Fruit fly (Drosophila melanogaster) whole organism, embryonic: ENCODE results near the gene trbl.

ENCODE experiments used
- Adf1 ChIP-seq: fragments of 200-800 bp; sonication (Bioruptor generic); IDR thresholded peaks from 2 replicates; pipeline ENCODE4 v1.3.6; 2022; ENCODE audit warnings: missing biosample characterization, missing genetic modification characterization
- B-H1 ChIP-seq: fragments of 200-800 bp; sonication (Bioruptor generic); IDR thresholded peaks from 3 replicates; pipeline ENCODE4 v1.3.6; 2022; ENCODE audit warnings: missing biosample characterization, missing genetic modification characterization
- BEAF-32 ChIP-seq: fragments of 200-800 bp; sonication (Bioruptor generic); optimal IDR thresholded peaks from 3 replicates; lab custom pipeline; 2017; ENCODE audit warnings: missing biosample characterization, missing genetic modification characterization, mild to moderate bottlenecking, moderate library complexity, missing genetic modification reagents
- Bgb ChIP-seq: fragments of 200-800 bp; sonication (Bioruptor generic); IDR thresholded peaks from 2 replicates; pipeline ENCODE4 v1.3.6; 2022; ENCODE audit warnings: missing biosample characterization, missing genetic modification characterization; ENCODE audit not compliant: partially characterized antibody
- Bteb2 ChIP-seq: fragments of 200-800 bp; sonication (Bioruptor generic); optimal IDR thresholded peaks from 2 replicates; lab custom pipeline; 2016; ENCODE audit warnings: missing biosample characterization, missing genetic modification characterization
- C15 ChIP-seq: fragments of 200-800 bp; sonication (Bioruptor generic); IDR thresholded peaks from 3 replicates; pipeline ENCODE4 v1.3.6; 2022; ENCODE audit warnings: missing biosample characterization, missing genetic modification characterization
- CG10267 ChIP-seq: fragments of 200-800 bp; sonication (Bioruptor generic); optimal IDR thresholded peaks from 2 replicates; lab custom pipeline; 2018; ENCODE audit warnings: missing biosample characterization, mild to moderate bottlenecking, missing genetic modification characterization, moderate library complexity
- CG12659 ChIP-seq: fragments of 200-800 bp; sonication (Bioruptor generic); optimal IDR thresholded peaks from 3 replicates; lab custom pipeline; 2017; ENCODE audit warnings: mild to moderate bottlenecking, missing biosample characterization, missing genetic modification reagents, missing genetic modification characterization
- CG15011 ChIP-seq: fragments of 200-800 bp; sonication (Bioruptor generic); optimal IDR thresholded peaks from 3 replicates; lab custom pipeline; 2018; ENCODE audit warnings: missing biosample characterization, mild to moderate bottlenecking, missing genetic modification characterization
- CG15479 ChIP-seq: fragments of 200-800 bp; sonication (Bioruptor generic); optimal IDR thresholded peaks from 3 replicates; lab custom pipeline; 2019; ENCODE audit warnings: missing biosample characterization, mild to moderate bottlenecking, missing genetic modification characterization, moderate library complexity
- CG2116 ChIP-seq: fragments of 200-800 bp; sonication (Bioruptor generic); optimal IDR thresholded peaks from 3 replicates; lab custom pipeline; 2018; ENCODE audit warnings: missing biosample characterization, mild to moderate bottlenecking, missing genetic modification characterization
- CG2712 ChIP-seq: fragments of 200-800 bp; optimal IDR thresholded peaks from 3 replicates; lab custom pipeline; 2019; ENCODE audit warnings: missing biosample characterization, mild to moderate bottlenecking, missing genetic modification characterization, moderate library complexity
- CG30020 ChIP-seq: fragments of 200-800 bp; optimal IDR thresholded peaks from 2 replicates; lab custom pipeline; 2019; ENCODE audit warnings: missing biosample characterization, mild to moderate bottlenecking, missing genetic modification characterization, moderate library complexity
- CG34224 ChIP-seq: fragments of 200-800 bp; sonication (Bioruptor generic); IDR thresholded peaks from 3 replicates; pipeline ENCODE4 v1.3.6; 2022; ENCODE audit warnings: missing biosample characterization, missing genetic modification characterization; ENCODE audit not compliant: partially characterized antibody
- CG4617 ChIP-seq: fragments of 200-800 bp; sonication (Bioruptor generic); optimal IDR thresholded peaks from 3 replicates; lab custom pipeline; 2016; ENCODE audit warnings: missing biosample characterization, missing genetic modification characterization, borderline replicate concordance
- CG4730 ChIP-seq: fragments of 200-800 bp; sonication (Bioruptor generic); IDR thresholded peaks from 2 replicates; pipeline ENCODE4 v1.3.6; 2022; ENCODE audit warnings: missing biosample characterization, missing genetic modification characterization
- CG8944 ChIP-seq: fragments of 200-800 bp; sonication (Bioruptor generic); optimal IDR thresholded peaks from 3 replicates; lab custom pipeline; 2016; ENCODE audit warnings: missing biosample characterization, missing genetic modification characterization
- CG9797 ChIP-seq: fragments of 200-800 bp; sonication (Bioruptor generic); optimal IDR thresholded peaks from 3 replicates; lab custom pipeline; 2018; ENCODE audit warnings: missing biosample characterization, mild to moderate bottlenecking, missing genetic modification characterization
- Dp ChIP-seq: fragments of 200-800 bp; sonication (Bioruptor generic); optimal IDR thresholded peaks from 2 replicates; lab custom pipeline; 2018; ENCODE audit warnings: missing biosample characterization, mild to moderate bottlenecking, missing genetic modification characterization, moderate library complexity
- Dref ChIP-seq: fragments of 200-800 bp; sonication (Bioruptor generic); IDR thresholded peaks from 2 replicates; pipeline ENCODE4 v1.3.6; 2022; ENCODE audit warnings: missing biosample characterization, missing genetic modification characterization
- E2f2 ChIP-seq: fragments of 200-800 bp; sonication (Bioruptor generic); IDR thresholded peaks from 2 replicates; pipeline ENCODE4 v1.3.6; 2022; ENCODE audit warnings: missing biosample characterization, missing genetic modification characterization
- Gsc ChIP-seq: fragments of 200-800 bp; sonication (Bioruptor generic); IDR thresholded peaks from 2 replicates; pipeline ENCODE4 v1.3.6; 2022; ENCODE audit warnings: missing biosample characterization, missing genetic modification characterization
- Hand ChIP-seq: fragments of 200-800 bp; sonication (Bioruptor generic); optimal IDR thresholded peaks from 2 replicates; lab custom pipeline; 2017; ENCODE audit warnings: mild to moderate bottlenecking, missing biosample characterization, missing genetic modification reagents, missing genetic modification characterization
- Hr3 ChIP-seq: fragments of 200-800 bp; sonication (Bioruptor generic); optimal IDR thresholded peaks from 3 replicates; lab custom pipeline; 2016; ENCODE audit warnings: missing biosample characterization, missing genetic modification characterization
- MBD-R2 ChIP-seq: fragments of 200-800 bp; sonication (Bioruptor generic); IDR thresholded peaks from 2 replicates; pipeline ENCODE4 v1.3.6; 2022; ENCODE audit warnings: missing biosample characterization, missing genetic modification characterization
- MESR4 ChIP-seq: fragments of 200-800 bp; sonication (Bioruptor generic); optimal IDR thresholded peaks from 2 replicates; lab custom pipeline; 2018; ENCODE audit warnings: missing biosample characterization, mild to moderate bottlenecking, missing genetic modification characterization, moderate library complexity
- Sry-δ ChIP-seq: fragments of 200-800 bp; sonication (Bioruptor generic); optimal IDR thresholded peaks from 2 replicates; lab custom pipeline; 2016; ENCODE audit warnings: missing biosample characterization, missing genetic modification characterization
- ab ChIP-seq: fragments of 200-800 bp; sonication (Bioruptor generic); optimal IDR thresholded peaks from 2 replicates; lab custom pipeline; 2016; ENCODE audit warnings: missing biosample characterization, missing genetic modification characterization
- ac ChIP-seq: fragments of 200-800 bp; sonication (Bioruptor generic); optimal IDR thresholded peaks from 3 replicates; lab custom pipeline; 2017; ENCODE audit warnings: missing biosample characterization, mild to moderate bottlenecking, missing genetic modification characterization
- bbx ChIP-seq: fragments of 200-800 bp; sonication (Bioruptor generic); IDR thresholded peaks from 2 replicates; pipeline ENCODE4 v1.3.6; 2022; ENCODE audit warnings: missing biosample characterization, missing genetic modification characterization; ENCODE audit not compliant: partially characterized antibody
- chif ChIP-seq, 2 experiments: fragments of 200-800 bp; sonication (Bioruptor generic); optimal IDR thresholded peaks; 3 replicates each; lab custom pipeline; 2016; ENCODE audit warnings: missing biosample characterization in 2 of 2, missing genetic modification characterization in 2 of 2
- chinmo ChIP-seq: fragments of 200-800 bp; sonication (Bioruptor generic); IDR thresholded peaks from 4 replicates; pipeline ENCODE4 v1.3.6; 2022; ENCODE audit warnings: missing biosample characterization, missing genetic modification characterization; ENCODE audit not compliant: partially characterized antibody
- chn ChIP-seq: fragments of 200-800 bp; sonication (Bioruptor generic); optimal IDR thresholded peaks from 2 replicates; lab custom pipeline; 2016; ENCODE audit warnings: missing biosample characterization, missing genetic modification characterization
- crp ChIP-seq, 2 experiments: fragments of 200-800 bp; sonication (Bioruptor generic); optimal IDR thresholded peaks; 2 replicates in 1 of 2; 3 replicates in 1 of 2; lab custom pipeline; 2017; ENCODE audit warnings: missing biosample characterization in 2 of 2, missing genetic modification characterization in 2 of 2, mild to moderate bottlenecking in 1 of 2, moderate library complexity in 1 of 2
- gfzf ChIP-seq: fragments of 200-800 bp; sonication (Bioruptor generic); optimal IDR thresholded peaks from 2 replicates; lab custom pipeline; 2016; ENCODE audit warnings: missing biosample characterization, mild to moderate bottlenecking, missing genetic modification characterization, moderate library complexity
- lola ChIP-seq, 3 experiments: fragments of >200 bp in 2 of 3; fragments of 200-800 bp in 1 of 3; sonication (Bioruptor generic) in 1 of 3; optimal IDR thresholded peaks; 2 replicates each; lab custom pipeline; 2017 to 2019; ENCODE audit warnings: missing biosample characterization in 3 of 3, missing genetic modification characterization in 3 of 3, mild to moderate bottlenecking in 1 of 3, moderate library complexity in 1 of 3
- nmo ChIP-seq: fragments of 200-800 bp; sonication (Bioruptor generic); optimal IDR thresholded peaks from 2 replicates; lab custom pipeline; 2018; ENCODE audit warnings: missing biosample characterization, mild to moderate bottlenecking, missing genetic modification characterization, moderate library complexity
- p53 ChIP-seq: fragments of 200-800 bp; sonication (Bioruptor generic); optimal IDR thresholded peaks from 2 replicates; lab custom pipeline; 2016; ENCODE audit warnings: missing biosample characterization, missing genetic modification characterization
- pfk ChIP-seq: fragments of 200-800 bp; sonication (Bioruptor generic); optimal IDR thresholded peaks from 2 replicates; lab custom pipeline; 2018; ENCODE audit warnings: missing biosample characterization, mild to moderate bottlenecking, missing genetic modification characterization, moderate library complexity
- pros ChIP-seq: fragments of 200-800 bp; sonication (Bioruptor generic); optimal IDR thresholded peaks from 3 replicates; lab custom pipeline; 2019; ENCODE audit warnings: missing biosample characterization, mild to moderate bottlenecking, missing genetic modification characterization, moderate library complexity
- pzg ChIP-seq: fragments of 200-800 bp; sonication (Bioruptor generic); optimal IDR thresholded peaks from 3 replicates; lab custom pipeline; 2018; ENCODE audit warnings: missing biosample characterization, mild to moderate bottlenecking, missing genetic modification characterization, moderate library complexity
- sd ChIP-seq: fragments of 200-800 bp; sonication (Bioruptor generic); optimal IDR thresholded peaks from 3 replicates; lab custom pipeline; 2018; ENCODE audit warnings: missing biosample characterization, mild to moderate bottlenecking, missing genetic modification characterization, moderate library complexity
- slou ChIP-seq: fragments of 200-800 bp; sonication (Bioruptor generic); optimal IDR thresholded peaks from 3 replicates; lab custom pipeline; 2016; ENCODE audit warnings: missing biosample characterization, missing genetic modification characterization
- trem ChIP-seq: fragments of 200-800 bp; optimal IDR thresholded peaks from 3 replicates; lab custom pipeline; 2019; ENCODE audit warnings: missing biosample characterization, mild to moderate bottlenecking, missing genetic modification characterization, moderate library complexity
- vfl ChIP-seq: fragments of 200-800 bp; sonication (Bioruptor generic); optimal IDR thresholded peaks from 2 replicates; lab custom pipeline; 2016; ENCODE audit warnings: missing biosample characterization, missing genetic modification characterization

Gene trbl

DNA sequence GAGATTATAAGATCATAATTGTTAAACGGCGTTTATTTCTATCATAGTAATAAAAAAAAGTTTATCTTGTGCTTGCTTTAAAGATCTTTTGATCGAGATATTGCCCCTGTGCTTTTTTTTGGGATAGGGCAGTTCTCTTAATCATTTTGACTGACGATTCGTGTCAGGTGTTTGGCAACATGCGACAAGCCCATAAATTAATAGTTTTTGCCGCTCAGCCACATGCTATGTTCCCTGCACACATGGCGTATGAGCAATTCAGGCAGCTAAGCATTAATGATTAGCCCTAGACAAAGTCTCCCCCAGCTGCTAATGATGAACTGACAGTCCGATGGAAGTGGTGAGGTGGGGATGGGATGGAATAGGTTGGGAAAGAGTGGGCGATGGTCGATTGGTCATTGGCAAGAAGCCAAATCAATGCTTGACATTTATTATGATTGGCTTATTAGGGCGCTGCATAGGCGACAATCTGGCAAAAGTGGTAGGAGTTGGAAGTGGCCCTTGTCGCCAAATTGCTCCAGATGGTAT, 39.6 kb upstream of the trbl start (continued):
- no peak for TF ChIP-seq Adf1 (GFP tag; lab: Robert Waterston, UW)
- TF ChIP-seq nmo (GFP tag; lab: Kevin White, UChicago), result no peak
- no peak for TF ChIP-seq slou

DNA sequence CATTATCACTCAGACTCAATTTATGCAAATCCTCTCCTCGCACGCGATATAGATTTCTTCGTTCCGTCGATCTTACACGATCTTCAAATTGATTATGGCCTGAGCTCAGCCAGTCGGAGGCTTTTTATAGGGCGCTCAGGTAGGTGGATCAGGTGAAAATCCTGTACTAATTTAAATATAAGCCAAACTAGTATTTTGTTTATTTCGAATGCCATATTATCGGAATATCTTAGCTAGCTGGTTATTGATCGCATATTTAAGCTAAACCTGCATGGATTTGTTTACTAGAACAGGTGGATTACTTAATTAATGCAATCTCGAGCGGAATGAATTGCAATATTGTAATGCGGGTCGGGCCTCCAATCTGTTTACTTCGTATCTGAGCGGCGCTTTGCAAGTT, 38.4 kb upstream of the trbl start, which contains the start of gene Hpd:
TSS of gene Hpd (minus strand) at position 101 of the 400 bp plus-strand sequence.
- no peak for TF ChIP-seq Hr3 (GFP tag; lab: Kevin White, UChicago)
- no peak for TF ChIP-seq B-H1 (GFP tag; lab: Robert Waterston, UW)
- 0 out of 4 replicates have a peak, but pooled peaks have one; percentile 8 for TF ChIP-seq chinmo
- no peak for TF ChIP-seq CG15479 (GFP tag; lab: Kevin White, UChicago)
- TF ChIP-seq, all 482 proteins: peak for 1

DNA sequence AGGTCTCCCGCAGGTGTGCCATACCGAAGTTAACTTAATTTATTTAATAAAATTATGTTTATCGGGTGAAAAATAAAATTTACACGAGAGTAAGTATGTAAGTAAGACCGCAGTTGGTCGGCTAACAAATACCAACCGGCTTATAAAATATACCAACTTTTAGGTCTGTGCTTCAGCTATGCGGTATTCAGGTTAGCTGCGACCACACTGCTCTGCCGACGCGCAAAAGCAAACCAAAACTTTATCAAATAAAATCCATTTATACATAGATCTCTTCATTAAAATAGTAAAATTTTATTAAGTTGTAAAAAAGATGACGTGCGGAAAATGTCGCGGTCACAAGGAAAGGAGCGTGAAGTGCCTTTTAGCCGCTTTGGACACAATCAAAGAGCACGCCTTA, 34.7 kb upstream of the trbl start, which contains the start of the genes mRpL15 and CtIP:
TSS of gene mRpL15 (minus strand) at position 141 of the 400 bp plus-strand sequence.
TSS of gene CtIP (plus strand) at position 182 of the 400 bp plus-strand sequence.
- TF ChIP-seq ab (GFP tag; lab: Kevin White, UChicago) (no peak), chn (GFP tag; lab: Kevin White, UChicago) (no peak), Dref (GFP tag; lab: Robert Waterston, UW) (peak; percentile 35; the same call in 1 of the 2 replicates), BEAF-32 (GFP tag; lab: Kevin White, UChicago) (peak; percentile 43), CG15011 (GFP tag; lab: Kevin White, UChicago) (no peak), MESR4 (GFP tag; lab: Kevin White, UChicago) (peak; percentile 39), ac (GFP tag; lab: Kevin White, UChicago) (no peak), CG10267 (tag; lab: Kevin White, UChicago) (peak; percentile 26), Adf1 (GFP tag; lab: Robert Waterston, UW) (0 out of 2 replicates have a peak, but pooled peaks have one; percentile 31), CG2116 (GFP tag; lab: Kevin White, UChicago) (peak; percentile 5), trem (peak; percentile 53), CG8944 (no peak), bbx (GFP tag; lab: Robert Waterston, UW) (peak; percentile 55), pzg (peak; percentile 79), Hand (GFP tag; lab: Kevin White, UChicago) (no peak), CG4730 (GFP tag; lab: Robert Waterston, UW) (no peak), sd (tag; lab: Kevin White, UChicago) (peak; percentile 53), Dp (peak; percentile 62), Gsc (no peak), lola (GFP tag; optimal IDR thresholded peaks at IDR 0.05; lab: Kevin White, UChicago) (no peak), MBD-R2 (GFP tag; lab: Robert Waterston, UW) (peak; percentile 86), Bgb (GFP tag; lab: Robert Waterston, UW) (peak; percentile 39; the same call in 1 of the 2 replicates), pros (GFP tag; lab: Kevin White, UChicago) (no peak), CG34224 (peak; percentile 26; the same call in 1 of the 3 replicates), gfzf (GFP tag; lab: Kevin White, UChicago) (peak; percentile 88), CG9797 (GFP tag; lab: Kevin White, UChicago) (peak; percentile 83), crp (GFP tag; optimal IDR thresholded peaks at IDR 0.05; lab: Kevin White, UChicago) (peak in 1 of 2 experiments; percentile 65), pfk (GFP tag; lab: Kevin White, UChicago) (no peak), Sry-δ (GFP tag; lab: Kevin White, UChicago) (peak; percentile 39), CG2712 (tag; lab: Kevin White, UChicago) (peak; percentile 11), CG30020 (peak; percentile 13), vfl (GFP tag; lab: Kevin White, UChicago) (no peak), chif (GFP tag; optimal IDR thresholded peaks at IDR 0.05; lab: Kevin White, UChicago) (no peak), C15 (GFP tag; lab: Robert Waterston, UW) (no peak), CG12659 (GFP tag; lab: Kevin White, UChicago) (peak; percentile 47), E2f2 (GFP tag; lab: Robert Waterston, UW) (peak; percentile 68), Hr3 (GFP tag; lab: Kevin White, UChicago) (no peak), CG4617 (peak; percentile 87), Bteb2 (no peak), p53 (GFP tag; lab: Kevin White, UChicago) (no peak)
